Worm (Caenorhabditis elegans) whole organism, early embryonic: ENCODE results near the gene ppt-1.

Experiments
- aly-1 ChIP-seq: sonication (generic microtip); optimal IDR thresholded peaks from 2 replicates; lab custom pipeline; 2016; ENCODE audit warnings: missing genetic modification characterization, missing compliant biosample characterization
- ama-1 ChIP-seq: fragments of 150-350 bp; optimal IDR thresholded peaks from 2 replicates; lab custom pipeline; 2014
- ceh-36 ChIP-seq: sonication (generic microtip); optimal IDR thresholded peaks from 2 replicates; lab custom pipeline; 2016; ENCODE audit warnings: missing genetic modification characterization, inconsistent platforms, missing compliant biosample characterization
- ets-7 ChIP-seq: sonication (generic microtip); optimal IDR thresholded peaks from 2 replicates; lab custom pipeline; 2016; ENCODE audit warnings: missing genotype, missing genetic modification characterization, missing compliant biosample characterization
- hmg-4 ChIP-seq: fragments of 200-800 bp; sonication (Bioruptor generic); optimal IDR thresholded peaks from 2 replicates; lab custom pipeline; 2018; ENCODE audit warnings: mild to moderate bottlenecking, missing genetic modification characterization, missing compliant biosample characterization
- pes-1 ChIP-seq: fragments of 200-800 bp; sonication (Bioruptor generic); IDR thresholded peaks from 2 replicates; pipeline ENCODE4 v1.3.6; 2022; ENCODE audit warnings: missing genetic modification reagents, missing genetic modification characterization, missing compliant biosample characterization
- scrt-1 ChIP-seq: fragments of 200-800 bp; sonication (Bioruptor generic); IDR thresholded peaks from 2 replicates; pipeline ENCODE4 v1.3.6; 2022; ENCODE audit warnings: missing genetic modification characterization, missing compliant biosample characterization
- tbx-37 ChIP-seq: fragments of 200-800 bp; sonication (Bioruptor generic); conservative IDR thresholded peaks from 2 replicates; pipeline ENCODE4 v1.3.6; 2022; ENCODE audit warnings: missing genetic modification reagents, missing genetic modification characterization, missing compliant biosample characterization
- tra-4 ChIP-seq: sonication (generic microtip); optimal IDR thresholded peaks from 2 replicates; lab custom pipeline; 2017; ENCODE audit warnings: missing genetic modification characterization, missing compliant biosample characterization

ce11 chrV:6621894-6622293, 4.2 kb downstream of the ppt-1 start, which contains the start of gene nhr-37:
- TF ChIP-seq ceh-36, result no peak
- TF ChIP-seq ama-1, result no peak
- no peak for TF ChIP-seq scrt-1 (GFP tag; lab: Robert Waterston, UW)
- TF ChIP-seq ets-7 (tag; lab: Kevin White, UChicago), result no peak
- TF ChIP-seq aly-1 (tag; lab: Kevin White, UChicago), result no peak
- no peak for TF ChIP-seq pes-1
- no peak for TF ChIP-seq hmg-4
- no peak for TF ChIP-seq tra-4 (tag; lab: Kevin White, UChicago)
- no peak for TF ChIP-seq tbx-37
